Fruit fly (Drosophila melanogaster): ENCODE data around the gene promL.
A peak's percentile ranks its signal among the peaks of the same experiment; 100 is the strongest.

The promL gene

DNA sequence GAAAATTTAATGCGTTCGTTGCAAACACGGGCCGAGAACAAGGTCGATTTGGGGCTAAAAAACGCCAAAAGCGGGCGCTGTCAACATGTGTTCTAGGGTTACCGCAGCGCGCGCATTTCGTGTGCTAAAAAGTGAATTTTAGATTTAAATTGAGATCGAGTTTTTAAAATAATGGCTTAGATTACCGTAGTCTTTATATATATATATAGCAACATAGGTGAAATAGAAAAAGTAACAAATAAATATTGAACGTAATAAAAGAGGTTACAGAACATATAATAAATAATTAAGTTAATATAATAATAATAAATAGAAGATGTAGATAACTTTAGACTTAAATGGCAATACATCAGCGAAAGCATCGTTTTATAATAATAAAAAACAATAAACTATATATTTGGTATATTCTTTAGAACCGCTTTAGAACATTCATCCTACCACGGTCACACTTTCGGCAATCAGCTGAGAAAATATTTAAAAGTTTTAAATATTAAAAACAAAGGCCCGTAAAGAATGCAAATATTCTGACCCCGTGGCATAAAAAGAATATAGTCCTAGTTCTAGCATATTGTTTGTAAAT lies 15.9 kb upstream of the promL start, which contains the start of the genes CG11537 and Alg2 (continued):
- peak; percentile 13; the same call in 1 of the 2 replicates for TF ChIP-seq HLH3B (GFP tag; IDR thresholded peaks at IDR 0.05)
- peak; percentile 81 for TF ChIP-seq trem (tag; optimal IDR thresholded peaks at IDR 0.05)
- peak; percentile 49 for TF ChIP-seq CG17802 (tag; optimal IDR thresholded peaks at IDR 0.05)
- no peak for TF ChIP-seq CG2199 (GFP tag; IDR thresholded peaks at IDR 0.05)
- no peak for TF ChIP-seq CG32767 (GFP tag; IDR thresholded peaks at IDR 0.05)
- no peak for TF ChIP-seq vnd (GFP tag; IDR thresholded peaks at IDR 0.05; ENCODE audit: partially characterized antibody)
- TF ChIP-seq tio (GFP tag; optimal IDR thresholded peaks at IDR 0.05), result no peak
- TF ChIP-seq gem (tag; optimal IDR thresholded peaks at IDR 0.05), result peak; percentile 55
- no peak for TF ChIP-seq Taf1 (GFP tag; IDR thresholded peaks at IDR 0.05)
- peak; percentile 17; the same call in 1 of the 2 replicates for TF ChIP-seq Xrp1 (GFP tag; IDR thresholded peaks at IDR 0.05)
- no peak for TF ChIP-seq CG11085 (GFP tag; IDR thresholded peaks at IDR 0.05)
- no peak for TF ChIP-seq hbn (GFP tag; IDR thresholded peaks at IDR 0.05; ENCODE audit: partially characterized antibody)
- TF ChIP-seq ab (GFP tag; optimal IDR thresholded peaks at IDR 0.05), result no peak
- TF ChIP-seq H2.0 (GFP tag; IDR thresholded peaks at IDR 0.05), result 0 out of 2 replicates have a peak, but pooled peaks have one; percentile 7
- no peak for TF ChIP-seq run (tag; optimal IDR thresholded peaks at IDR 0.05)
- no peak for TF ChIP-seq NK7.1 (GFP tag; optimal IDR thresholded peaks at IDR 0.05)
- no peak for TF ChIP-seq danr (GFP tag; IDR thresholded peaks at IDR 0.05)
- peak; percentile 56 for TF ChIP-seq CG14710 (tag; optimal IDR thresholded peaks at IDR 0.05)
- TF ChIP-seq sd (tag; optimal IDR thresholded peaks at IDR 0.05), result no peak
- no peak for TF ChIP-seq pum (GFP tag; optimal IDR thresholded peaks at IDR 0.05)
- no peak for TF ChIP-seq CG6765 (GFP tag; optimal IDR thresholded peaks at IDR 0.05)
- no peak for TF ChIP-seq ems (GFP tag; optimal IDR thresholded peaks at IDR 0.05)
- TF ChIP-seq Ada2b (GFP tag; IDR thresholded peaks at IDR 0.05), result no peak
- no peak for TF ChIP-seq ERR (GFP tag; optimal IDR thresholded peaks at IDR 0.05)
- TF ChIP-seq dan (GFP tag; IDR thresholded peaks at IDR 0.05), result no peak
- peak; percentile 35 for TF ChIP-seq CG15514 (GFP tag; optimal IDR thresholded peaks at IDR 0.05)
- TF ChIP-seq BEAF-32 (GFP tag; optimal IDR thresholded peaks at IDR 0.05), result peak; percentile 22
- TF ChIP-seq corto (GFP tag; optimal IDR thresholded peaks at IDR 0.05), result no peak
- no peak for TF ChIP-seq Camta (GFP tag; optimal IDR thresholded peaks at IDR 0.05)
- no peak for TF ChIP-seq CG11695 (GFP tag; IDR thresholded peaks at IDR 0.05)
- TF ChIP-seq CTCF (GFP tag; optimal IDR thresholded peaks at IDR 0.05), result no peak
- no peak for TF ChIP-seq her (GFP tag; optimal IDR thresholded peaks at IDR 0.05)
- no peak for TF ChIP-seq dmrt99B (tag; optimal IDR thresholded peaks at IDR 0.05)
- TF ChIP-seq YL-1 (GFP tag; optimal IDR thresholded peaks at IDR 0.05), result no peak
- no peak for TF ChIP-seq sim (GFP tag; IDR thresholded peaks at IDR 0.05)
- peak in 1 of 2 experiments; percentile 14 for TF ChIP-seq Hr51 (GFP tag; optimal IDR thresholded peaks at IDR 0.05)
- TF ChIP-seq sens (GFP tag), result peak; percentile 56
- TF ChIP-seq en (GFP tag; optimal IDR thresholded peaks at IDR 0.05), result no peak
- peak; percentile 38 for TF ChIP-seq lilli (GFP tag; optimal IDR thresholded peaks at IDR 0.05)
- TF ChIP-seq btn (GFP tag; optimal IDR thresholded peaks at IDR 0.05), result no peak
- peak; percentile 23; the same call in 1 of the 2 replicates for TF ChIP-seq ap (GFP tag; IDR thresholded peaks at IDR 0.05)
- peak; percentile 46 for TF ChIP-seq Tbp (GFP tag; optimal IDR thresholded peaks at IDR 0.05)
- no peak for TF ChIP-seq lov (optimal IDR thresholded peaks at IDR 0.05)
- no peak for TF ChIP-seq lov (GFP tag; IDR thresholded peaks at IDR 0.05)
- peak; percentile 36 for TF ChIP-seq E2f2 (GFP tag; IDR thresholded peaks at IDR 0.05)
- no peak for TF ChIP-seq Gug (GFP tag; IDR thresholded peaks at IDR 0.05)
- TF ChIP-seq CG13424 (tag; optimal IDR thresholded peaks at IDR 0.05), result peak; percentile 24
- TF ChIP-seq peb (GFP tag; IDR thresholded peaks at IDR 0.05), result no peak
- TF ChIP-seq lmd (GFP tag; IDR thresholded peaks at IDR 0.05), result no peak
- no peak for TF ChIP-seq Mrtf (GFP tag; IDR thresholded peaks at IDR 0.05)
- TF ChIP-seq BtbVII (GFP tag; optimal IDR thresholded peaks at IDR 0.05), result no peak
- TF ChIP-seq CG18476 (GFP tag; optimal IDR thresholded peaks at IDR 0.05), result peak; percentile 12
- TF ChIP-seq Doc2 (GFP tag; IDR thresholded peaks at IDR 0.05), result no peak
